Worm (Caenorhabditis elegans) whole organism, young adult: ENCODE data around the gene math-1.

Source experiments
- B0035.1 ChIP-seq: sonication (generic microtip); optimal IDR thresholded peaks from 2 replicates; lab custom pipeline; 2016; ENCODE audit warnings: missing genetic modification characterization, mild to moderate bottlenecking, missing compliant biosample characterization, missing genotype, missing genetic modification reagents
- F10E7.11 ChIP-seq: sonication (generic microtip); optimal IDR thresholded peaks from 2 replicates; lab custom pipeline; 2017; ENCODE audit warnings: mild to moderate bottlenecking, missing genetic modification characterization, moderate library complexity, missing compliant biosample characterization
- F33H1.4 ChIP-seq: fragments of 200-800 bp; sonication (Bioruptor generic); IDR thresholded peaks from 2 replicates; pipeline ENCODE4 v1.3.6; 2022; ENCODE audit warnings: missing genetic modification reagents, missing genetic modification characterization, missing compliant biosample characterization
- F52B5.7 ChIP-seq: sonication (generic microtip); optimal IDR thresholded peaks from 2 replicates; lab custom pipeline; 2016; ENCODE audit warnings: mild to moderate bottlenecking, missing genetic modification characterization, missing compliant biosample characterization
- F55B11.4 ChIP-seq: sonication (generic microtip); optimal IDR thresholded peaks from 2 replicates; lab custom pipeline; 2016; ENCODE audit warnings: missing compliant biosample characterization, missing genetic modification characterization, borderline replicate concordance; ENCODE audit not compliant: insufficient read depth
- Y56A3A.18 ChIP-seq: fragments of 200-800 bp; sonication (Bioruptor generic); IDR thresholded peaks from 2 replicates; pipeline ENCODE4 v1.3.6; 2022; ENCODE audit warnings: missing genetic modification reagents, missing genetic modification characterization, missing compliant biosample characterization
- Y67H2A.10 ChIP-seq: fragments of 200-800 bp; sonication (Bioruptor generic); conservative IDR thresholded peaks from 2 replicates; pipeline ENCODE4 v1.3.6; 2022; ENCODE audit warnings: missing genetic modification reagents, missing genetic modification characterization, missing compliant biosample characterization
- Y79H2A.3 ChIP-seq: fragments of 200-800 bp; sonication (Bioruptor generic); conservative IDR thresholded peaks from 2 replicates; pipeline ENCODE4 v1.3.6; 2022; ENCODE audit warnings: missing genetic modification reagents, missing genetic modification characterization, missing compliant biosample characterization
- ZK185.1 ChIP-seq: sonication (generic microtip); optimal IDR thresholded peaks from 2 replicates; lab custom pipeline; 2016; ENCODE audit warnings: mild to moderate bottlenecking, missing genetic modification characterization, missing compliant biosample characterization; ENCODE audit not compliant: poor library complexity, severe bottlenecking
- aptf-2 ChIP-seq: fragments of 200-800 bp; sonication (Bioruptor generic); conservative IDR thresholded peaks from 2 replicates; pipeline ENCODE4 v1.3.6; 2022; ENCODE audit warnings: missing genetic modification reagents, missing genetic modification characterization, missing compliant biosample characterization
- atf-7 ChIP-seq: sonication (generic microtip); optimal IDR thresholded peaks from 2 replicates; lab custom pipeline; 2017; ENCODE audit warnings: mild to moderate bottlenecking, missing genetic modification characterization, missing compliant biosample characterization
- athp-1 ChIP-seq: sonication (generic microtip); optimal IDR thresholded peaks from 2 replicates; lab custom pipeline; 2017; ENCODE audit warnings: mild to moderate bottlenecking, missing genetic modification characterization, missing compliant biosample characterization
- attf-3 ChIP-seq: fragments of 200-800 bp; sonication (Bioruptor generic); conservative IDR thresholded peaks from 2 replicates; pipeline ENCODE4 v1.3.6; 2022; ENCODE audit warnings: missing genetic modification reagents, missing genetic modification characterization, missing compliant biosample characterization
- attf-5 ChIP-seq: fragments of 200-800 bp; sonication (Bioruptor generic); optimal IDR thresholded peaks from 2 replicates; lab custom pipeline; 2018; ENCODE audit warnings: mild to moderate bottlenecking, missing genetic modification characterization, missing compliant biosample characterization
- attf-6 ChIP-seq: fragments of 200-800 bp; sonication (Bioruptor generic); IDR thresholded peaks from 2 replicates; pipeline ENCODE4 v1.3.6; 2022; ENCODE audit warnings: missing genetic modification reagents, missing genetic modification characterization, missing compliant biosample characterization
- bed-2 ChIP-seq: fragments of 200-800 bp; sonication (Bioruptor generic); IDR thresholded peaks from 2 replicates; pipeline ENCODE4 v1.3.6; 2022; ENCODE audit warnings: missing genetic modification reagents, missing genetic modification characterization, missing compliant biosample characterization
- ceh-100 ChIP-seq: fragments of 200-800 bp; sonication (Bioruptor generic); IDR thresholded peaks from 2 replicates; pipeline ENCODE4 v1.3.6; 2022; ENCODE audit warnings: missing genetic modification reagents, missing genetic modification characterization, missing compliant biosample characterization
- ceh-91 ChIP-seq: fragments of 200-800 bp; sonication (Bioruptor generic); IDR thresholded peaks from 2 replicates; pipeline ENCODE4 v1.3.6; 2022; ENCODE audit warnings: missing genetic modification reagents, missing genetic modification characterization, missing compliant biosample characterization
- dox-1 ChIP-seq: fragments of 200-800 bp; sonication (Bioruptor generic); IDR thresholded peaks from 2 replicates; pipeline ENCODE4 v1.3.6; 2022; ENCODE audit warnings: missing genetic modification reagents, missing genetic modification characterization, missing compliant biosample characterization
- dpl-1 ChIP-seq: fragments of 150-350 bp; optimal IDR thresholded peaks from 2 replicates; lab custom pipeline; 2014; ENCODE audit warnings: missing biosample characterization, missing genetic modification reagents, missing genetic modification characterization
- ets-4 ChIP-seq: fragments of 200-800 bp; sonication (Bioruptor generic); optimal IDR thresholded peaks from 2 replicates; lab custom pipeline; 2018; ENCODE audit warnings: mild to moderate bottlenecking, missing genetic modification characterization, missing compliant biosample characterization
- him-1 ChIP-seq: sonication (generic microtip); optimal IDR thresholded peaks from 2 replicates; lab custom pipeline; 2016; ENCODE audit warnings: missing genotype, missing genetic modification reagents, missing genetic modification characterization, missing compliant biosample characterization
- hsf-1 ChIP-seq: fragments of 200-800 bp; sonication (Bioruptor generic); IDR thresholded peaks from 2 replicates; pipeline ENCODE4 v1.3.6; 2022; ENCODE audit warnings: missing genetic modification reagents, missing genetic modification characterization, missing compliant biosample characterization
- let-607 ChIP-seq, 2 experiments: fragments of 200-800 bp in 1 of 2; sonication (Bioruptor generic) in 1 of 2; sonication (generic microtip) in 1 of 2; optimal IDR thresholded peaks; 2 replicates each; lab custom pipeline; 2016 to 2018; ENCODE audit warnings: mild to moderate bottlenecking in 2 of 2, missing compliant biosample characterization in 2 of 2, missing genetic modification characterization in 2 of 2, moderate library complexity in 2 of 2, missing genotype in 1 of 2
- lin-26 ChIP-seq: fragments of 200-800 bp; sonication (Bioruptor generic); IDR thresholded peaks from 2 replicates; pipeline ENCODE4 v1.3.6; 2022; ENCODE audit warnings: missing genetic modification reagents, missing genetic modification characterization, missing compliant biosample characterization
- lin-40 ChIP-seq: sonication (generic microtip); optimal IDR thresholded peaks from 2 replicates; lab custom pipeline; 2016; ENCODE audit warnings: missing genetic modification characterization, mild to moderate bottlenecking, missing compliant biosample characterization, missing genotype, missing genetic modification reagents
- lsl-1 ChIP-seq: fragments of 200-800 bp; sonication (Bioruptor generic); optimal IDR thresholded peaks from 2 replicates; lab custom pipeline; 2018; ENCODE audit warnings: mild to moderate bottlenecking, missing genetic modification characterization, moderate library complexity, missing compliant biosample characterization
- madf-8 ChIP-seq: fragments of 200-800 bp; sonication (Bioruptor generic); conservative IDR thresholded peaks from 2 replicates; pipeline ENCODE4 v1.3.6; 2022; ENCODE audit warnings: missing genetic modification reagents, missing genetic modification characterization, missing compliant biosample characterization
- mes-4 ChIP-seq: sonication (generic microtip); optimal IDR thresholded peaks from 2 replicates; lab custom pipeline; 2016; ENCODE audit warnings: missing genotype, missing genetic modification characterization, missing compliant biosample characterization
- mxl-1 ChIP-seq: sonication (generic microtip); optimal IDR thresholded peaks from 2 replicates; lab custom pipeline; 2016; ENCODE audit warnings: missing genetic modification characterization, missing compliant biosample characterization
- nhr-27 ChIP-seq: fragments of 200-800 bp; sonication (Bioruptor generic); optimal IDR thresholded peaks from 2 replicates; lab custom pipeline; 2018; ENCODE audit warnings: mild to moderate bottlenecking, missing genetic modification characterization, moderate library complexity, missing compliant biosample characterization
- nhr-80 ChIP-seq: sonication (generic microtip); optimal IDR thresholded peaks from 2 replicates; lab custom pipeline; 2016; ENCODE audit warnings: missing genetic modification characterization, missing compliant biosample characterization
- nhr-90 ChIP-seq: sonication (generic microtip); optimal IDR thresholded peaks from 2 replicates; lab custom pipeline; 2016; ENCODE audit warnings: missing genotype, mild to moderate bottlenecking, missing genetic modification characterization, missing compliant biosample characterization
- pbrm-1 ChIP-seq: fragments of 200-800 bp; sonication (Bioruptor generic); IDR thresholded peaks from 2 replicates; pipeline ENCODE4 v1.3.6; 2022; ENCODE audit warnings: missing genetic modification reagents, missing genetic modification characterization, missing compliant biosample characterization
- repo-1 ChIP-seq: sonication (generic microtip); optimal IDR thresholded peaks from 2 replicates; lab custom pipeline; 2017; ENCODE audit warnings: mild to moderate bottlenecking, missing genetic modification characterization, missing compliant biosample characterization
- sea-2 ChIP-seq: fragments of 200-800 bp; sonication (Bioruptor generic); IDR thresholded peaks from 2 replicates; pipeline ENCODE4 v1.3.6; 2022; ENCODE audit warnings: missing genetic modification characterization, missing compliant biosample characterization
- somi-1 ChIP-seq: fragments of 200-800 bp; sonication (Bioruptor generic); optimal IDR thresholded peaks from 2 replicates; lab custom pipeline; 2018; ENCODE audit warnings: mild to moderate bottlenecking, missing genetic modification characterization, missing compliant biosample characterization
- sptf-2 ChIP-seq: fragments of 200-800 bp; sonication (Bioruptor generic); optimal IDR thresholded peaks from 2 replicates; lab custom pipeline; 2018; ENCODE audit warnings: mild to moderate bottlenecking, missing genetic modification characterization, missing compliant biosample characterization
- tbp1 ChIP-seq: fragments of 200-800 bp; sonication (Bioruptor generic); optimal IDR thresholded peaks from 2 replicates; lab custom pipeline; 2018; ENCODE audit warnings: mild to moderate bottlenecking, missing genetic modification characterization, missing compliant biosample characterization
- tlf-1 ChIP-seq: fragments of 200-800 bp; sonication (Bioruptor generic); optimal IDR thresholded peaks from 2 replicates; lab custom pipeline; 2018; ENCODE audit warnings: mild to moderate bottlenecking, missing genetic modification characterization, missing compliant biosample characterization
- unc-62 ChIP-seq: fragments of 150-350 bp; optimal IDR thresholded peaks from 2 replicates; lab custom pipeline; 2014; ENCODE audit warnings: missing biosample characterization, missing genetic modification reagents, missing genetic modification characterization
- ztf-25 ChIP-seq: fragments of 200-800 bp; sonication (Bioruptor generic); IDR thresholded peaks from 2 replicates; pipeline ENCODE4 v1.3.6; 2022; ENCODE audit warnings: missing genetic modification reagents, missing genetic modification characterization, missing compliant biosample characterization
- ztf-26 ChIP-seq: sonication (generic microtip); optimal IDR thresholded peaks from 2 replicates; lab custom pipeline; 2017; ENCODE audit warnings: missing genetic modification characterization, missing compliant biosample characterization
- ztf-28 ChIP-seq: fragments of 200-800 bp; sonication (Bioruptor generic); IDR thresholded peaks from 2 replicates; pipeline ENCODE4 v1.3.6; 2022; ENCODE audit warnings: missing genetic modification reagents, missing genetic modification characterization, missing compliant biosample characterization
- ztf-6 ChIP-seq: fragments of 200-800 bp; sonication (Bioruptor generic); IDR thresholded peaks from 2 replicates; pipeline ENCODE4 v1.3.6; 2022; ENCODE audit warnings: missing genetic modification reagents, missing genetic modification characterization, missing compliant biosample characterization

The math-1 gene

ce11 chrII:2071429-2071828 lies 25.0 kb upstream of the math-1 start, which contains the start of gene F07E5.7:
TSS of gene F07E5.7 (minus strand) at chrII:2071529.
- no peak for TF ChIP-seq mxl-1 (tag; lab: Kevin White, UChicago)
- TF ChIP-seq nhr-90 (tag; lab: Kevin White, UChicago), result no peak
- TF ChIP-seq lin-26, result no peak
- no peak for TF ChIP-seq sea-2 (GFP tag; lab: Robert Waterston, UW)
- no peak for TF ChIP-seq attf-6 (GFP tag; lab: Robert Waterston, UW)
- no peak for TF ChIP-seq F10E7.11 (tag; lab: Kevin White, UChicago)
- TF ChIP-seq ceh-100, result no peak
- TF ChIP-seq ztf-28 (GFP tag; lab: Robert Waterston, UW), result no peak
- no peak for TF ChIP-seq him-1 (tag; lab: Kevin White, UChicago)
- no peak for TF ChIP-seq atf-7 (tag; lab: Kevin White, UChicago)
- no peak for TF ChIP-seq mes-4 (tag; lab: Kevin White, UChicago)
- no peak for TF ChIP-seq Y56A3A.18 (GFP tag; lab: Robert Waterston, UW)
- TF ChIP-seq dpl-1 (GFP tag; lab: Kevin White, UChicago), result no peak
- no peak for TF ChIP-seq dox-1
- TF ChIP-seq F33H1.4, result no peak
- no peak for TF ChIP-seq ztf-6
- TF ChIP-seq, all 124 proteins: peak for 0

ce11 chrII:2067451-2068021 lies 21.1 kb upstream of the math-1 start, which contains the start of gene F07E5.12:
TSS of gene F07E5.12 (plus strand) at chrII:2067971.
- TF ChIP-seq aptf-2 (GFP tag; lab: Robert Waterston, UW) (peak; percentile 83), hsf-1 (0 out of 2 replicates have a peak, but pooled peaks have one; percentile 17)
- TF ChIP-seq, all 124 proteins: peak for 2; not testable (repeated sequence) for 122

- TF ChIP-seq sptf-2 (no peak), Y67H2A.10 (GFP tag; lab: Robert Waterston, UW) (no peak), tbp1 (GFP tag; lab: Kevin White, UChicago) (no peak), ets-4 (GFP tag; lab: Kevin White, UChicago) (no peak), lin-40 (no peak), bed-2 (no peak), athp-1 (tag; lab: Kevin White, UChicago) (no peak), attf-5 (GFP tag; lab: Kevin White, UChicago) (no peak), lsl-1 (no peak), madf-8 (no peak), ztf-26 (tag; lab: Kevin White, UChicago) (no peak), somi-1 (GFP tag; lab: Kevin White, UChicago) (no peak), F52B5.7 (tag; lab: Kevin White, UChicago) (no peak), B0035.1 (tag; lab: Kevin White, UChicago) (no peak), ztf-25 (no peak), tlf-1 (GFP tag; lab: Kevin White, UChicago) (no peak), repo-1 (tag; lab: Kevin White, UChicago) (no peak)
- TF ChIP-seq, all 124 proteins: peak for 0
These were observed 18.0 kb upstream of the math-1 start, which contains the start of gene fbxb-6 for ce11 chrII:2064497-2064896. TSS of gene fbxb-6 (plus strand) at chrII:2064797.

ce11 chrII:2063989-2064388 lies 17.5 kb upstream of the math-1 start, which contains the start of gene F07E5.13:
TSS of gene F07E5.13 (minus strand) at chrII:2064089.
- TF ChIP-seq nhr-27, result no peak
- TF ChIP-seq unc-62 (GFP tag; lab: Kevin White, UChicago), result no peak
- no peak for TF ChIP-seq ZK185.1 (tag; lab: Kevin White, UChicago)
- TF ChIP-seq ztf-26 (tag; lab: Kevin White, UChicago), result no peak
- TF ChIP-seq hsf-1, result no peak
- TF ChIP-seq pbrm-1 (GFP tag; lab: Robert Waterston, UW), result no peak
- TF ChIP-seq let-607 (tag; optimal IDR thresholded peaks at IDR 0.05; lab: Kevin White, UChicago), result no peak
- TF ChIP-seq ceh-91, result no peak
- TF ChIP-seq ztf-28 (GFP tag; lab: Robert Waterston, UW), result no peak
- no peak for TF ChIP-seq attf-3
- no peak for TF ChIP-seq F55B11.4 (tag; lab: Kevin White, UChicago)
- no peak for TF ChIP-seq nhr-80 (tag; lab: Kevin White, UChicago)
- TF ChIP-seq Y79H2A.3 (GFP tag; lab: Robert Waterston, UW), result no peak
- TF ChIP-seq tlf-1 (GFP tag; lab: Kevin White, UChicago), result no peak
- TF ChIP-seq attf-6 (GFP tag; lab: Robert Waterston, UW), result no peak
